In genomic region chrV:12728062-12728665, ce11 we compare ENCODE assay signal across 5 worm cellular contexts.
TF ChIP-seq lines count a peak whose summit lies in the region.

Gene rpl-28, minus strand, starts transcription at chrV:12728112.
Gene mrpl-49, plus strand, starts transcription at chrV:12728631.

TF ChIP-seq in whole organism, L1 larva, 84 proteins besides CTCF, POLR2A, EP300 and RAD21 (continues in another document):
- TF ChIP-seq nhr-77 (tag; optimal IDR thresholded peaks at IDR 0.05; lab: Kevin White, UChicago), result peak; percentile 82
- TF ChIP-seq fkh-4 (tag; optimal IDR thresholded peaks at IDR 0.05; lab: Kevin White, UChicago; ENCODE audit: borderline replicate concordance), result no peak
- peak; percentile 1 for TF ChIP-seq zip-4 (GFP tag; optimal IDR thresholded peaks at IDR 0.05; lab: Kevin White, UChicago)
- peak; percentile 61 for TF ChIP-seq C04F5.9 (tag; optimal IDR thresholded peaks at IDR 0.05; lab: Kevin White, UChicago)
- TF ChIP-seq nhr-47 (tag; optimal IDR thresholded peaks at IDR 0.05; lab: Kevin White, UChicago), result peak; percentile 90
- no peak for TF ChIP-seq nhr-12 (tag; optimal IDR thresholded peaks at IDR 0.05; lab: Kevin White, UChicago)
- TF ChIP-seq ceh-90 (tag; optimal IDR thresholded peaks at IDR 0.05; lab: Kevin White, UChicago), result peak; percentile 61
- TF ChIP-seq lsy-2 (tag; optimal IDR thresholded peaks at IDR 0.05; lab: Kevin White, UChicago), result peak; percentile 91 to 94
- peak; percentile 33 for TF ChIP-seq elt-2 (tag; optimal IDR thresholded peaks at IDR 0.05; lab: Kevin White, UChicago)
- TF ChIP-seq nhr-20 (tag; optimal IDR thresholded peaks at IDR 0.05; lab: Kevin White, UChicago), result peak; percentile 92
- peak in 1 of 2 experiments; percentile 88 for TF ChIP-seq mdl-1 (tag; optimal IDR thresholded peaks at IDR 0.05; lab: Kevin White, UChicago)
- peak; percentile 71 for TF ChIP-seq jun-1 (tag; optimal IDR thresholded peaks at IDR 0.05; lab: Kevin White, UChicago)
- TF ChIP-seq nhr-11 (tag; optimal IDR thresholded peaks at IDR 0.05; lab: Kevin White, UChicago), result no peak
- peak; percentile 71 for TF ChIP-seq dsc-1 (tag; optimal IDR thresholded peaks at IDR 0.05; lab: Kevin White, UChicago)
- TF ChIP-seq rnt-1 (tag; optimal IDR thresholded peaks at IDR 0.05; lab: Kevin White, UChicago), result peak; percentile 84
- TF ChIP-seq nhr-85 (tag; lab: Kevin White, UChicago), result peak; percentile 93
- TF ChIP-seq hlh-4 (tag; optimal IDR thresholded peaks at IDR 0.05; lab: Kevin White, UChicago), result no peak
- peak; percentile 21 for TF ChIP-seq sox-4 (tag; optimal IDR thresholded peaks at IDR 0.05; lab: Kevin White, UChicago)

TF ChIP-seq in whole organism, L3 larva, 47 proteins besides CTCF, POLR2A, EP300 and RAD21 (continues in another document):
- TF ChIP-seq nhr-77 (tag; optimal IDR thresholded peaks at IDR 0.05; lab: Kevin White, UChicago) (no peak), daf-12 (tag; optimal IDR thresholded peaks at IDR 0.05; lab: Kevin White, UChicago) (no peak), nhr-76 (tag; optimal IDR thresholded peaks at IDR 0.05; lab: Kevin White, UChicago) (no peak), mml-1 (tag; optimal IDR thresholded peaks at IDR 0.05; lab: Kevin White, UChicago) (no peak), aly-2 (tag; optimal IDR thresholded peaks at IDR 0.05; lab: Kevin White, UChicago) (no peak), fkh-10 (GFP tag; optimal IDR thresholded peaks at IDR 0.05; lab: Kevin White, UChicago) (peak; percentile 49), nhr-43 (tag; optimal IDR thresholded peaks at IDR 0.05; lab: Kevin White, UChicago; ENCODE audit: poor library complexity, severe bottlenecking) (peak; percentile 24), ceh-9 (tag; optimal IDR thresholded peaks at IDR 0.05; lab: Kevin White, UChicago) (no peak), ceh-82 (tag; optimal IDR thresholded peaks at IDR 0.05; lab: Kevin White, UChicago) (no peak), ceh-28 (tag; optimal IDR thresholded peaks at IDR 0.05; lab: Kevin White, UChicago) (no peak), nfya-1 (tag; optimal IDR thresholded peaks at IDR 0.05; lab: Kevin White, UChicago; ENCODE audit: insufficient read depth) (peak; percentile 89), nhr-237 (tag; optimal IDR thresholded peaks at IDR 0.05; lab: Kevin White, UChicago) (no peak), mdl-1 (tag; optimal IDR thresholded peaks at IDR 0.05; lab: Kevin White, UChicago) (no peak), lsy-12 (tag; optimal IDR thresholded peaks at IDR 0.05; lab: Kevin White, UChicago) (peak; percentile 30), eor-1 (tag; optimal IDR thresholded peaks at IDR 0.05; lab: Kevin White, UChicago) (no peak), egl-5 (tag; optimal IDR thresholded peaks at IDR 0.05; lab: Kevin White, UChicago) (peak; percentile 95), zag-1 (tag; optimal IDR thresholded peaks at IDR 0.05; lab: Kevin White, UChicago) (no peak), pqm-1 (tag; optimal IDR thresholded peaks at IDR 0.05; lab: Kevin White, UChicago) (peak; percentile 68), ama-1 (optimal IDR thresholded peaks at IDR 0.05; lab: Kevin White, UChicago) (peak; percentile 4)

TF ChIP-seq in whole organism, early embryonic, 17 proteins besides CTCF, POLR2A, EP300 and RAD21:
- TF ChIP-seq F13C5.2 (tag; optimal IDR thresholded peaks at IDR 0.05; lab: Kevin White, UChicago) (peak; percentile 33), hmbx-1 (tag; optimal IDR thresholded peaks at IDR 0.05; lab: Kevin White, UChicago) (no peak)

TF ChIP-seq in whole organism, midembryonic, 9 proteins besides CTCF, POLR2A, EP300 and RAD21:
- TF ChIP-seq T22C8.4 (GFP tag; IDR thresholded peaks at IDR 0.05; lab: Robert Waterston, UW), result no peak
- no peak for TF ChIP-seq ref-1 (GFP tag; conservative IDR thresholded peaks at IDR 0.05; lab: Robert Waterston, UW)
- TF ChIP-seq med-1 (GFP tag; optimal IDR thresholded peaks at IDR 0.05; lab: Kevin White, UChicago; ENCODE audit: insufficient read depth), result no peak
- TF ChIP-seq cog-1 (tag; optimal IDR thresholded peaks at IDR 0.05; lab: Kevin White, UChicago), result peak; percentile 60
- peak; percentile 67 for TF ChIP-seq ztf-23 (GFP tag; IDR thresholded peaks at IDR 0.05; lab: Robert Waterston, UW)
- no peak for TF ChIP-seq tab-1 (GFP tag; IDR thresholded peaks at IDR 0.05; lab: Robert Waterston, UW)

TF ChIP-seq in whole organism, young adult, 124 proteins besides CTCF, POLR2A, EP300 and RAD21 (continues in another document):
- TF ChIP-seq zim-3 (tag; optimal IDR thresholded peaks at IDR 0.05; lab: Kevin White, UChicago) (no peak), ztf-3 (GFP tag; optimal IDR thresholded peaks at IDR 0.05; lab: Kevin White, UChicago) (no peak), let-607 (tag; optimal IDR thresholded peaks at IDR 0.05; lab: Kevin White, UChicago) (no peak), F33H1.4 (GFP tag; IDR thresholded peaks at IDR 0.05; lab: Robert Waterston, UW) (peak; percentile 46; the same call in 1 of the 2 replicates), mel-28 (tag; optimal IDR thresholded peaks at IDR 0.05; lab: Kevin White, UChicago; ENCODE audit: borderline replicate concordance) (no peak), egl-44 (GFP tag; IDR thresholded peaks at IDR 0.05; lab: Robert Waterston, UW) (no peak), madf-8 (GFP tag; conservative IDR thresholded peaks at IDR 0.05; lab: Robert Waterston, UW) (0 out of 2 replicates have a peak, but pooled peaks have one; percentile 4), mxl-1 (tag; optimal IDR thresholded peaks at IDR 0.05; lab: Kevin White, UChicago) (no peak), F57C9.4 (tag; optimal IDR thresholded peaks at IDR 0.05; lab: Kevin White, UChicago) (no peak), attf-5 (GFP tag; optimal IDR thresholded peaks at IDR 0.05; lab: Kevin White, UChicago) (peak; percentile 95), B0336.3 (GFP tag; IDR thresholded peaks at IDR 0.05; lab: Robert Waterston, UW) (no peak), lin-35 (GFP tag; optimal IDR thresholded peaks at IDR 0.05; lab: Kevin White, UChicago) (peak in 1 of 3 experiments; percentile 76), pha-4 (tag; optimal IDR thresholded peaks at IDR 0.05; lab: Kevin White, UChicago) (no peak), nfya-1 (tag; optimal IDR thresholded peaks at IDR 0.05; lab: Kevin White, UChicago; ENCODE audit: borderline replicate concordance, insufficient read depth) (no peak), akir-1 (GFP tag; optimal IDR thresholded peaks at IDR 0.05; lab: Kevin White, UChicago) (no peak), F57A8.1 (GFP tag; optimal IDR thresholded peaks at IDR 0.05; lab: Kevin White, UChicago) (no peak), F39B2.1 (GFP tag; IDR thresholded peaks at IDR 0.05; lab: Robert Waterston, UW) (no peak), attf-6 (GFP tag; IDR thresholded peaks at IDR 0.05; lab: Robert Waterston, UW) (no peak), F10E7.11 (tag; optimal IDR thresholded peaks at IDR 0.05; lab: Kevin White, UChicago) (no peak), nfya-2 (GFP tag; IDR thresholded peaks at IDR 0.05; lab: Robert Waterston, UW) (no peak), ZK185.1 (tag; optimal IDR thresholded peaks at IDR 0.05; lab: Kevin White, UChicago; ENCODE audit: poor library complexity, severe bottlenecking) (peak; percentile 44), somi-1 (GFP tag; optimal IDR thresholded peaks at IDR 0.05; lab: Kevin White, UChicago) (no peak), ccch-3 (GFP tag; optimal IDR thresholded peaks at IDR 0.05; lab: Kevin White, UChicago) (no peak), C17E4.6 (GFP tag; IDR thresholded peaks at IDR 0.05; lab: Robert Waterston, UW) (no peak), lin-54 (GFP tag; optimal IDR thresholded peaks at IDR 0.05; lab: Kevin White, UChicago) (peak; percentile 71), tbx-9 (tag; optimal IDR thresholded peaks at IDR 0.05; lab: Kevin White, UChicago; ENCODE audit: borderline replicate concordance) (no peak), snpc-1.3 (tag; optimal IDR thresholded peaks at IDR 0.05; lab: Kevin White, UChicago; ENCODE audit: insufficient read depth) (no peak), snpc-1.1 (tag; optimal IDR thresholded peaks at IDR 0.05; lab: Kevin White, UChicago; ENCODE audit: insufficient read depth) (no peak), K11D2.4 (GFP tag; IDR thresholded peaks at IDR 0.05; lab: Robert Waterston, UW) (no peak), snpc-4 (GFP tag; optimal IDR thresholded peaks at IDR 0.05; lab: Kevin White, UChicago) (no peak), snpc-4 (tag; optimal IDR thresholded peaks at IDR 0.05; lab: Kevin White, UChicago) (peak in 3 of 4 experiments; percentile 28 to 81 (median 32)), lsy-27 (tag; optimal IDR thresholded peaks at IDR 0.05; lab: Kevin White, UChicago; ENCODE audit: borderline replicate concordance, insufficient read depth) (no peak), sea-2 (GFP tag; IDR thresholded peaks at IDR 0.05; lab: Robert Waterston, UW) (no peak), nhr-90 (tag; optimal IDR thresholded peaks at IDR 0.05; lab: Kevin White, UChicago) (no peak), madf-3 (GFP tag; IDR thresholded peaks at IDR 0.05; lab: Robert Waterston, UW) (no peak), ceh-100 (GFP tag; IDR thresholded peaks at IDR 0.05; lab: Robert Waterston, UW) (no peak), dpff-1 (tag; optimal IDR thresholded peaks at IDR 0.05; lab: Kevin White, UChicago) (no peak), K12H6.12 (tag; optimal IDR thresholded peaks at IDR 0.05; lab: Kevin White, UChicago) (peak; percentile 5), B0261.1 (tag; optimal IDR thresholded peaks at IDR 0.05; lab: Kevin White, UChicago) (no peak), B0019.2 (GFP tag; conservative IDR thresholded peaks at IDR 0.05; lab: Robert Waterston, UW) (0 out of 2 replicates have a peak, but pooled peaks have one; percentile 25), him-1 (tag; optimal IDR thresholded peaks at IDR 0.05; lab: Kevin White, UChicago) (no peak), lin-40 (tag; optimal IDR thresholded peaks at IDR 0.05; lab: Kevin White, UChicago) (peak; percentile 57), T26A5.8 (tag; optimal IDR thresholded peaks at IDR 0.05; lab: Kevin White, UChicago) (no peak), F22D6.2 (tag; optimal IDR thresholded peaks at IDR 0.05; lab: Kevin White, UChicago) (no peak), Y95B8A.8 (GFP tag; IDR thresholded peaks at IDR 0.05; lab: Robert Waterston, UW) (no peak), ceh-91 (GFP tag; IDR thresholded peaks at IDR 0.05; lab: Robert Waterston, UW) (peak; percentile 64; the same call in 1 of the 2 replicates), ceh-58 (GFP tag; IDR thresholded peaks at IDR 0.05; lab: Robert Waterston, UW) (no peak), ztf-26 (tag; optimal IDR thresholded peaks at IDR 0.05; lab: Kevin White, UChicago) (peak; percentile 21), F23B12.7 (tag; optimal IDR thresholded peaks at IDR 0.05; lab: Kevin White, UChicago; ENCODE audit: insufficient read depth) (peak; percentile 91), cebp-1 (GFP tag; IDR thresholded peaks at IDR 0.05; lab: Robert Waterston, UW) (no peak), cebp-1 (tag; optimal IDR thresholded peaks at IDR 0.05; lab: Kevin White, UChicago) (peak; percentile 68)

Comparison
In these comparisons a context has a peak if more than half of its experiments do, and no peak if none do; other contexts are left out.
1. Of the 8 proteins assayed by ChIP-seq in both whole organism, young adult and whole organism, L1 larva: peak only in whole organism, young adult: none; only in whole organism, L1 larva: dpl-1, nhr-90 and unc-130; in both: efl-1 and snpc-4; in neither: 2; mixed calls (peak in some experiments, not most) for 1.